Worm (Caenorhabditis elegans) whole organism, late embryonic: ENCODE measurements around the gene Y51B9A.6.

ENCODE experiments used
- ceh-9 ChIP-seq: sonication (generic microtip); optimal IDR thresholded peaks from 2 replicates; lab custom pipeline; 2016; ENCODE audit warnings: mild to moderate bottlenecking, missing genetic modification characterization, inconsistent platforms, missing compliant biosample characterization
- dmd-4 ChIP-seq: sonication (generic microtip); optimal IDR thresholded peaks from 2 replicates; lab custom pipeline; 2016; ENCODE audit warnings: borderline replicate concordance, missing genetic modification characterization, missing compliant biosample characterization
- nhr-232 ChIP-seq: sonication (generic microtip); optimal IDR thresholded peaks from 2 replicates; lab custom pipeline; 2016; ENCODE audit warnings: missing genetic modification characterization, missing compliant biosample characterization

- TF ChIP-seq ceh-9 (tag; lab: Kevin White, UChicago) (no peak), nhr-232 (tag; lab: Kevin White, UChicago) (no peak), dmd-4 (tag; lab: Kevin White, UChicago) (no peak)
These were observed 45.0 kb upstream of the Y51B9A.6 start, which contains the start of gene chil-18 for ce11 chrII:9447965-9448364.
